Fruit fly (Drosophila melanogaster): ENCODE results near the gene LSm-4.
A peak's percentile ranks its signal among the peaks of the same experiment; 100 is the strongest.

Gene LSm-4

DNA sequence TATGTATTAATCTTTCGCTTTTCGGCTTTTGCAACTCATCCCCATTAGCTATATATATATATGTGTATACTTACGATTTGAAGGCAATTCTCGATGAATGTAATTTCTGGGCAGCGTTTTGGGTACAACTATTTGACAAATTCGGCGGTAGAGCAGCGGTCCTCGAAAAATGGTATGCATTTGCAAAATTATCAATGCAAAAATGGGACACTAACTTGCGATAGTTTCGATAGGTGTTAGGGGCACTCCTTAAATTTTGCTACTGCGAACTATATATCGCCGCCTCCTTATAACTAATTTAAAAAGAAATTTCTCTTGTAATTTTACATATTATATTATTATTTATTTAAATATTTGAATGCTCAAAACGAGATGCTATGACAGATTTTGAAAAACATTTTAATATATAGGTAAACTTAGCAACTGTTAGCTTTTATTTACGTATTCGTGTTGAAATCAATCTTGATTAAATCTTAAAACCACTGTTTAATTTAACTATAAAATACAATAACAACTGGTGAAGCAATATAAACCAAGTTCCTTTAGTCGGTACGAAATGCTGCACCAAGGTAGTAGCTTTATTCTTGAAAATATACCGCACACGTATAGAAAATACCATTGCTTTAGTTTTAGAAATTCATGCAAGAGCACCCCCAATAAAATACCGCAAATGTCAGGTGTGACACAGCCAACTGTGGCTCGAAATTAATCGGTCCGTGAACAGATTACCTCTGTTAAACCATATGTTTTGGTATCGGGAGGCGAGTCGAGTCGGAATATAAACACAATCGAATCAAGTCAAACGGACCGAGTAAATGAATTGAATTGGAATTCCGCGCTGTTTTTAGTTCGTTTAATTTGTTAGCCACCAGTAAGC is 8.5 kb upstream of the LSm-4 start, which contains the start of the genes CG5355 and Klp31E (continued):
- TF ChIP-seq HLHmδ (GFP tag; optimal IDR thresholded peaks at IDR 0.05) (no peak), CG18262 (tag; optimal IDR thresholded peaks at IDR 0.05) (peak; percentile 86), CG9215 (GFP tag; IDR thresholded peaks at IDR 0.05) (no peak), Ada2b (GFP tag; IDR thresholded peaks at IDR 0.05) (0 out of 2 replicates have a peak, but pooled peaks have one; percentile 7), CG7556 (GFP tag; optimal IDR thresholded peaks at IDR 0.05) (peak; percentile 84), seq (GFP tag; IDR thresholded peaks at IDR 0.05) (0 out of 2 replicates have a peak, but pooled peaks have one; percentile 8), CG1832 (GFP tag; optimal IDR thresholded peaks at IDR 0.05) (no peak), dpn (GFP tag; optimal IDR thresholded peaks at IDR 0.05) (peak; percentile 37 to 41), CG10147 (GFP tag; optimal IDR thresholded peaks at IDR 0.05) (peak; percentile 63), CG17568 (GFP tag; optimal IDR thresholded peaks at IDR 0.05) (no peak), CG14014 (GFP tag; IDR thresholded peaks at IDR 0.05) (no peak), Taf1 (GFP tag; IDR thresholded peaks at IDR 0.05) (no peak), Dll (GFP tag; IDR thresholded peaks at IDR 0.05; ENCODE audit: partially characterized antibody) (peak; percentile 80), Scr (GFP tag; IDR thresholded peaks at IDR 0.05; ENCODE audit: partially characterized antibody) (peak; percentile 81), Med (GFP tag) (peak; percentile 84), CG2129 (GFP tag; IDR thresholded peaks at IDR 0.05; ENCODE audit: partially characterized antibody) (no peak; the same call in 1 of the 2 replicates), CG17385 (GFP tag; optimal IDR thresholded peaks at IDR 0.05) (peak; percentile 47), tio (GFP tag; optimal IDR thresholded peaks at IDR 0.05) (no peak), az2 (GFP tag; optimal IDR thresholded peaks at IDR 0.05) (peak; percentile 69), tgo (GFP tag; IDR thresholded peaks at IDR 0.05) (peak; percentile 64; the same call in 2 of the 3 replicates), Nf-YC (tag; optimal IDR thresholded peaks at IDR 0.05) (peak; percentile 76), ewg (GFP tag; optimal IDR thresholded peaks at IDR 0.05) (peak; percentile 39), vfl (GFP tag; optimal IDR thresholded peaks at IDR 0.05) (peak; percentile 15), CG17802 (tag; optimal IDR thresholded peaks at IDR 0.05) (peak; percentile 94), Hmx (GFP tag; optimal IDR thresholded peaks at IDR 0.05) (no peak), ab (GFP tag; optimal IDR thresholded peaks at IDR 0.05) (no peak), D19A (tag; optimal IDR thresholded peaks at IDR 0.05) (no peak), BtbVII (GFP tag; optimal IDR thresholded peaks at IDR 0.05) (peak; percentile 56), pho (GFP tag; optimal IDR thresholded peaks at IDR 0.05) (peak; percentile 22), dm (GFP tag; optimal IDR thresholded peaks at IDR 0.05) (peak; percentile 18), CG4282 (GFP tag; optimal IDR thresholded peaks at IDR 0.05) (no peak), ranshi (GFP tag; IDR thresholded peaks at IDR 0.05) (0 out of 2 replicates have a peak, but pooled peaks have one; percentile 44), CG14710 (tag; optimal IDR thresholded peaks at IDR 0.05) (peak; percentile 83), dmrt99B (tag; optimal IDR thresholded peaks at IDR 0.05) (no peak), CG2202 (tag; optimal IDR thresholded peaks at IDR 0.05) (peak; percentile 12), vvl (GFP tag; IDR thresholded peaks at IDR 0.05) (peak; percentile 62), ERR (GFP tag; optimal IDR thresholded peaks at IDR 0.05) (no peak), usp (GFP tag; optimal IDR thresholded peaks at IDR 0.05) (no peak), CG12659 (GFP tag; optimal IDR thresholded peaks at IDR 0.05) (peak; percentile 83), Dip2 (GFP tag; IDR thresholded peaks at IDR 0.05) (no peak), rib (GFP tag; IDR thresholded peaks at IDR 0.05) (peak; percentile 40; the same call in 1 of the 2 replicates), ro (GFP tag; IDR thresholded peaks at IDR 0.05) (no peak), knrl (GFP tag; IDR thresholded peaks at IDR 0.05; ENCODE audit: partially characterized antibody) (peak; percentile 67; the same call in 2 of the 3 replicates), Doc3 (GFP tag; IDR thresholded peaks at IDR 0.05; ENCODE audit: partially characterized antibody) (peak; percentile 72), CG14860 (GFP tag; IDR thresholded peaks at IDR 0.05; ENCODE audit: partially characterized antibody) (peak; percentile 47; the same call in 1 of the 3 replicates), CG33213 (GFP tag; optimal IDR thresholded peaks at IDR 0.05) (peak; percentile 52), CG32767 (GFP tag; IDR thresholded peaks at IDR 0.05) (0 out of 2 replicates have a peak, but pooled peaks have one; percentile 25), CG11723 (GFP tag; optimal IDR thresholded peaks at IDR 0.05) (peak; percentile 49)

All from whole organism, embryonic.